Worm (Caenorhabditis elegans): Measurements from ENCODE around the gene dpy-8.

DNA sequence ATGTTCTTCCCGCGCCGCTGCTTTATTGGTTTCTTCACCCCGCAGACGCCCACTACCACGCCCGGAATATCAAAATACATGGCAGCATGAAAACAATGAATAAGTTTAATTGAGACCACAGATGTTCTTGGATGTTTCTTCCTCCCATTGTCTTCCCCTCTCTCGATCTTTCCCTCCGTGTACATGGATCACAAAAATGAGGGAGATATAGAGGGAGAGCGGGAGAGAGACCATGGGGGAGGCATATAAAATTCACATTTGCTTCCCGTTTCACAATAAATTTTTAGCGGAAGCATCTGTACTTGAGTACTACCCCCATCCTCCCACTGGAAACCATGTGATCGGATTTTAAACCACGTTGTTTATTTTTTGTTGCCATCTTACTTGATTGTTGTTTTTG is 43.1 kb upstream of the dpy-8 start:
- TF ChIP-seq ztf-22 (GFP tag; optimal IDR thresholded peaks at IDR 0.05) (no peak), snpc-4 (GFP tag; optimal IDR thresholded peaks at IDR 0.05) (no peak), snpc-4 (tag; optimal IDR thresholded peaks at IDR 0.05) (no peak)

Measured in whole organism, young adult.